Worm (Caenorhabditis elegans) whole organism, L2 larva: ENCODE measurements around the gene pll-1.
A peak's percentile ranks its signal among the peaks of the same experiment; 100 is the strongest.

Experiments
- C34F6.9 ChIP-seq: fragments of 150-350 bp; optimal IDR thresholded peaks from 2 replicates; lab custom pipeline; 2014; ENCODE audit warnings: missing biosample characterization, missing genetic modification characterization
- F13H6.1 ChIP-seq: sonication (generic microtip); optimal IDR thresholded peaks from 2 replicates; lab custom pipeline; 2016; ENCODE audit warnings: missing genetic modification characterization, missing compliant biosample characterization
- R02D3.7 ChIP-seq: fragments of 150-350 bp; optimal IDR thresholded peaks from 2 replicates; lab custom pipeline; 2014; ENCODE audit warnings: missing biosample characterization, missing genetic modification characterization
- Y55F3AM.14 ChIP-seq: fragments of 200-800 bp; sonication (Bioruptor generic); optimal IDR thresholded peaks from 2 replicates; lab custom pipeline; 2018; ENCODE audit warnings: mild to moderate bottlenecking, missing genetic modification characterization, missing compliant biosample characterization
- ZK546.5 ChIP-seq: sonication (generic microtip); optimal IDR thresholded peaks from 2 replicates; lab custom pipeline; 2017; ENCODE audit warnings: missing biosample characterization, missing genetic modification characterization
- alr-1 ChIP-seq: fragments of 150-350 bp; optimal IDR thresholded peaks from 2 replicates; lab custom pipeline; 2014; ENCODE audit warnings: missing biosample characterization, missing genetic modification characterization
- aly-2 ChIP-seq: fragments of 150-350 bp; optimal IDR thresholded peaks from 2 replicates; lab custom pipeline; 2014; ENCODE audit warnings: missing biosample characterization, missing genetic modification characterization
- blmp-1 ChIP-seq: sonication (generic microtip); optimal IDR thresholded peaks from 2 replicates; lab custom pipeline; 2017; ENCODE audit warnings: missing genetic modification characterization, mild to moderate bottlenecking, missing compliant biosample characterization, antibody characterized with exemption, moderate library complexity; ENCODE audit not compliant: insufficient read depth
- ceh-82 ChIP-seq: fragments of 150-350 bp; optimal IDR thresholded peaks from 2 replicates; lab custom pipeline; 2014; ENCODE audit warnings: missing biosample characterization, missing genetic modification characterization
- crh-2 ChIP-seq: sonication (generic microtip); optimal IDR thresholded peaks from 2 replicates; lab custom pipeline; 2017; ENCODE audit warnings: missing biosample characterization, missing genetic modification characterization
- dmd-4 ChIP-seq: sonication (generic microtip); optimal IDR thresholded peaks from 2 replicates; lab custom pipeline; 2017; ENCODE audit warnings: missing biosample characterization, missing genetic modification characterization
- egl-27 ChIP-seq: sonication (generic microtip); optimal IDR thresholded peaks from 3 replicates; lab custom pipeline; 2017; ENCODE audit warnings: missing biosample characterization, missing genetic modification reagents, missing genetic modification characterization
- fos-1 ChIP-seq: fragments of 150-350 bp; optimal IDR thresholded peaks from 2 replicates; lab custom pipeline; 2014; ENCODE audit warnings: missing biosample characterization, missing genetic modification characterization
- gmeb-1 ChIP-seq: fragments of 150-350 bp; optimal IDR thresholded peaks from 2 replicates; lab custom pipeline; 2014; ENCODE audit warnings: missing biosample characterization, missing genetic modification characterization
- lin-11 ChIP-seq: fragments of 150-350 bp; sonication (generic microtip); optimal IDR thresholded peaks from 2 replicates; lab custom pipeline; 2014; ENCODE audit warnings: missing biosample characterization, missing genetic modification characterization, inconsistent platforms, mixed read lengths
- lin-13 ChIP-seq: fragments of 150-350 bp; optimal IDR thresholded peaks from 2 replicates; lab custom pipeline; 2014; ENCODE audit warnings: missing biosample characterization, missing genetic modification reagents, missing genetic modification characterization
- lin-39 ChIP-seq: fragments of 150-350 bp; optimal IDR thresholded peaks from 2 replicates; lab custom pipeline; 2014; ENCODE audit warnings: missing biosample characterization, missing genetic modification reagents, missing genetic modification characterization
- lsy-2 ChIP-seq, 2 experiments: fragments of 150-350 bp in 1 of 2; sonication (generic microtip) in 1 of 2; optimal IDR thresholded peaks; 2 replicates each; lab custom pipeline; 2014 to 2017; ENCODE audit warnings: missing biosample characterization in 2 of 2, missing genetic modification characterization in 2 of 2
- mab-5 ChIP-seq: fragments of 150-350 bp; optimal IDR thresholded peaks from 2 replicates; lab custom pipeline; 2014; ENCODE audit warnings: missing biosample characterization, missing genetic modification characterization
- mbf-1 ChIP-seq: sonication (generic microtip); optimal IDR thresholded peaks from 2 replicates; lab custom pipeline; 2017; ENCODE audit warnings: missing biosample characterization, missing genetic modification characterization
- mdl-1 ChIP-seq, 2 experiments: fragments of 150-350 bp in 1 of 2; sonication (generic microtip) in 1 of 2; optimal IDR thresholded peaks; 2 replicates each; lab custom pipeline; 2017; ENCODE audit warnings: missing biosample characterization in 2 of 2, missing genetic modification characterization in 2 of 2
- nhr-10 ChIP-seq: sonication (generic microtip); optimal IDR thresholded peaks from 2 replicates; lab custom pipeline; 2017; ENCODE audit warnings: missing biosample characterization, missing genetic modification characterization
- nhr-11 ChIP-seq: fragments of 150-350 bp; optimal IDR thresholded peaks from 2 replicates; lab custom pipeline; 2014; ENCODE audit warnings: missing biosample characterization, missing genetic modification characterization
- nhr-12 ChIP-seq: fragments of 150-350 bp; optimal IDR thresholded peaks from 2 replicates; lab custom pipeline; 2014; ENCODE audit warnings: missing biosample characterization, missing genetic modification characterization
- nhr-129 ChIP-seq: fragments of 150-350 bp; optimal IDR thresholded peaks from 2 replicates; lab custom pipeline; 2014; ENCODE audit warnings: missing biosample characterization, missing genetic modification characterization
- nhr-21 ChIP-seq: fragments of 150-350 bp; optimal IDR thresholded peaks from 2 replicates; lab custom pipeline; 2014; ENCODE audit warnings: missing biosample characterization, missing genetic modification characterization
- nhr-23 ChIP-seq: fragments of 150-350 bp; optimal IDR thresholded peaks from 2 replicates; lab custom pipeline; 2014; ENCODE audit warnings: missing biosample characterization, missing genetic modification reagents, missing genetic modification characterization
- nhr-237 ChIP-seq: fragments of 150-350 bp; optimal IDR thresholded peaks from 2 replicates; lab custom pipeline; 2014; ENCODE audit warnings: missing biosample characterization, missing genetic modification characterization
- nhr-6 ChIP-seq: fragments of 150-350 bp; optimal IDR thresholded peaks from 2 replicates; lab custom pipeline; 2014; ENCODE audit warnings: missing biosample characterization, missing genetic modification characterization
- nhr-77 ChIP-seq: fragments of 150-350 bp; optimal IDR thresholded peaks from 2 replicates; lab custom pipeline; 2014; ENCODE audit warnings: missing biosample characterization, missing genetic modification characterization
- peb-1 ChIP-seq: fragments of 150-350 bp; optimal IDR thresholded peaks from 2 replicates; lab custom pipeline; 2014; ENCODE audit warnings: missing biosample characterization, missing genetic modification characterization
- sem-4 ChIP-seq: fragments of 150-350 bp; optimal IDR thresholded peaks from 2 replicates; lab custom pipeline; 2014; ENCODE audit warnings: missing biosample characterization, missing genetic modification reagents, missing genetic modification characterization
- skn-1 ChIP-seq: sonication (generic microtip); optimal IDR thresholded peaks from 2 replicates; lab custom pipeline; 2017; ENCODE audit warnings: missing biosample characterization, missing genetic modification characterization
- sma-3 ChIP-seq: sonication (generic microtip); optimal IDR thresholded peaks from 2 replicates; lab custom pipeline; 2016; ENCODE audit warnings: missing genetic modification reagents, missing genetic modification characterization, missing compliant biosample characterization
- sma-9 ChIP-seq, 2 experiments: fragments of 150-350 bp in 1 of 2; sonication (generic microtip) in 1 of 2; optimal IDR thresholded peaks; 2 replicates each; lab custom pipeline; 2014 to 2016; ENCODE audit warnings: missing genetic modification characterization in 2 of 2, mild to moderate bottlenecking in 1 of 2, missing biosample characterization in 1 of 2, missing compliant biosample characterization in 1 of 2, missing genetic modification reagents in 1 of 2, moderate library complexity in 1 of 2
- snpc-4 ChIP-seq: fragments of 150-350 bp; optimal IDR thresholded peaks from 2 replicates; lab custom pipeline; 2014; ENCODE audit warnings: missing biosample characterization, missing genetic modification characterization
- unc-39 ChIP-seq: fragments of 150-350 bp; optimal IDR thresholded peaks from 2 replicates; lab custom pipeline; 2014; ENCODE audit warnings: missing biosample characterization, missing genetic modification characterization
- unc-55 ChIP-seq: fragments of 150-350 bp; sonication (generic microtip); optimal IDR thresholded peaks from 3 replicates; lab custom pipeline; 2014; ENCODE audit warnings: missing biosample characterization, missing genetic modification reagents, missing genetic modification characterization
- unc-62 ChIP-seq: fragments of 150-350 bp; optimal IDR thresholded peaks from 2 replicates; lab custom pipeline; 2014; ENCODE audit warnings: missing biosample characterization, missing genetic modification reagents, missing genetic modification characterization
- zag-1 ChIP-seq: fragments of 150-350 bp; optimal IDR thresholded peaks from 2 replicates; lab custom pipeline; 2014; ENCODE audit warnings: missing biosample characterization, missing genetic modification characterization
- ztf-11 ChIP-seq: sonication (generic microtip); optimal IDR thresholded peaks from 2 replicates; lab custom pipeline; 2017; ENCODE audit warnings: missing biosample characterization, missing genetic modification characterization
- ztf-4 ChIP-seq: fragments of 150-350 bp; optimal IDR thresholded peaks from 2 replicates; lab custom pipeline; 2014; ENCODE audit warnings: missing biosample characterization, missing genetic modification characterization

pll-1 gene

DNA sequence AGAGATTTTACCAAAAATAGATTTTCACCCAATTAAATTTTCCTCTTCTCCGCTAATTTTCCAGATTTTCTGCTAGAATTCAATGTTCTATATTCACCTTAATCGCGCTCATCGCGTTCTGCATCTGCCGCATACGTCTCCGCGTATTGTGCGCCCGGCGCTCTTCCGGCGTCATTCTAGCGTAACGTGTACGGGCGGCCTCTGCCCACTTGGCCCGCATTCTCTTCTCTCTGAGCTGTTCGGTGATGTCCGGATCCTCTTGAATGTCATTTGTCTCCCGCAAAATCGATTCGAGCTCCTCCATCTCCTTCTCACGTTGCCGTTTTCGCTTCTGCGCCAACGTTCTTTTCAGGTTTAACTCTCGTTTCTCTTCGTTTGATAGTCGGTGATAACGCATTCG is 18.8 kb upstream of the pll-1 start:
- no peak for TF ChIP-seq Y55F3AM.14 (GFP tag; lab: Kevin White, UChicago)
- no peak for TF ChIP-seq lin-13 (GFP tag; lab: Kevin White, UChicago)
- no peak for TF ChIP-seq nhr-11 (tag; lab: Kevin White, UChicago)
- TF ChIP-seq lin-11 (tag; lab: Kevin White, UChicago), result no peak

- TF ChIP-seq ztf-4, result no peak
- TF ChIP-seq lin-13 (GFP tag; lab: Kevin White, UChicago), result no peak
- TF ChIP-seq F13H6.1 (tag; lab: Kevin White, UChicago), result no peak
- no peak for TF ChIP-seq sma-3 (GFP tag; lab: Kevin White, UChicago)
- TF ChIP-seq nhr-11 (tag; lab: Kevin White, UChicago), result no peak
- TF ChIP-seq nhr-21 (tag; lab: Kevin White, UChicago), result no peak
- TF ChIP-seq skn-1, result no peak
- no peak for TF ChIP-seq blmp-1 (tag; lab: Kevin White, UChicago)
- no peak for TF ChIP-seq nhr-12 (tag; lab: Kevin White, UChicago)
- TF ChIP-seq zag-1 (tag; lab: Kevin White, UChicago), result no peak
- no peak for TF ChIP-seq lin-39 (tag; lab: Kevin White, UChicago)
- no peak for TF ChIP-seq mbf-1
- no peak for TF ChIP-seq aly-2
Observed at ce11 chrIII:347351-347750, 18.4 kb upstream of the pll-1 start.

DNA sequence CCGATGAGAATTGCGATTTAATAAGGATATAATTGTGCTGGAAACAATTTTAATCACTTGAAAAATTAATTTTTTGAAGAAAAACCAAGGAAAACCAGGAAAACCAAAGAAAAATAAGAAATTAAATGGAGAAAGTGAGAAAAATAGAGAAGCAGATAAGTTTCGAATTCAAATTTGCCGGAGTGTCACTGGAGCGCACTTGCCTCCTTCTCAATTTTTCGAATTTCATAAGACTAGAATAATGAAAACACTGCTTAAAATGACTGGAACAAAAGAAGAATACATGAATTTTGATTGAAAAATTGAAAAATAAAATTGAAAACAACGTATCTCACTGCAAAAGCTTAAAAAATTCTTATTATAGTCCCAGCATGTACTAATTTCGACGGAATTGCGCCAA is 17.3 kb upstream of the pll-1 start:
- TF ChIP-seq lin-13 (GFP tag; lab: Kevin White, UChicago) (peak; percentile 60), ztf-4 (no peak), lsy-2 (tag; optimal IDR thresholded peaks at IDR 0.05; lab: Kevin White, UChicago) (peak in 1 of 2 experiments; percentile 39), crh-2 (tag; lab: Kevin White, UChicago) (peak; percentile 44), nhr-237 (tag; lab: Kevin White, UChicago) (no peak), peb-1 (tag; lab: Kevin White, UChicago) (no peak), nhr-11 (tag; lab: Kevin White, UChicago) (no peak), ZK546.5 (no peak), aly-2 (no peak), F13H6.1 (tag; lab: Kevin White, UChicago) (no peak), unc-55 (GFP tag; lab: Kevin White, UChicago) (peak; percentile 68), R02D3.7 (tag; lab: Kevin White, UChicago) (no peak), C34F6.9 (peak; percentile 60), gmeb-1 (tag; lab: Kevin White, UChicago) (peak; percentile 46), egl-27 (no peak), lin-39 (tag; lab: Kevin White, UChicago) (no peak), skn-1 (no peak), sma-3 (GFP tag; lab: Kevin White, UChicago) (no peak), lin-11 (tag; lab: Kevin White, UChicago) (no peak), nhr-21 (tag; lab: Kevin White, UChicago) (no peak), fos-1 (tag; lab: Kevin White, UChicago) (no peak), nhr-6 (tag; lab: Kevin White, UChicago) (no peak)

DNA sequence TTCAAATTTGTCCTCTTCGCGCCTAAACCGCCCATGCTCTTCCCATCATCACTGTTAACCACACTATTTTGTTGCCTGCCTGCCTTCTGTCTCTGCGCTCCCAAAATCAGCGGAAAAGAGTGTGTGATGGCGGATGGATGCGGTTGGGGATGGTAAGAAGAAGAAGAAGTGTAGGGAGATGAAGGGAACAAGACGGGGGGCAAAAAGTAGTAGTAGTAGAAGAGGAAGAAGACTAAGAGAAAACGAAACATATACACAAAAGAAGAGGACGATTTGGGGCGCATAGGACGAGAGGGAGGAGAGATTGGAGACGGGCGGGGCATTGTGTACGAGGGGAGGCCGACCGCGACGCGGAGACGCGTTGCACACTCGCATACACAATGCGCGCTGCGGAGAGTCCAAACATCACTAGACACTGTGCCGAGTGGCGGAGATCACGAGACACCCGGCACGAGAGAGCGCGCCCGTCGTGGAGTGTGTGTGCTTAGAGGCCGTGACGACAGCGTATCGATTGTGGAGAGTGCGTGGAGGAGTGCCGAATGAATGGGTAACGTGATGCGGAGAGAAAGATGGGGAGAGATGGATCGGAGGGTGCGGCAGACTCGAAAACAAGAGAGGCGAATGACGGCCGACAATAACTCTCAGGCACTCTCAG is 16.1 kb upstream of the pll-1 start:
- peak; percentile 38 for TF ChIP-seq snpc-4 (tag; lab: Kevin White, UChicago)
- TF ChIP-seq nhr-10 (tag; lab: Kevin White, UChicago), result peak; percentile 46
- TF ChIP-seq nhr-237 (tag; lab: Kevin White, UChicago), result peak; percentile 16
- no peak for TF ChIP-seq mbf-1
- TF ChIP-seq mdl-1 (tag; optimal IDR thresholded peaks at IDR 0.05; lab: Kevin White, UChicago), result peak; percentile 64 to 88
- TF ChIP-seq lin-13 (GFP tag; lab: Kevin White, UChicago), result peak; percentile 76
- TF ChIP-seq sem-4 (tag; lab: Kevin White, UChicago), result peak; percentile 79
- TF ChIP-seq sma-3 (GFP tag; lab: Kevin White, UChicago), result peak; percentile 93
- TF ChIP-seq dmd-4 (tag; lab: Kevin White, UChicago), result no peak
- peak; percentile 68 for TF ChIP-seq ceh-82
- no peak for TF ChIP-seq aly-2
- TF ChIP-seq nhr-12 (tag; lab: Kevin White, UChicago), result no peak
- TF ChIP-seq lsy-2 (tag; optimal IDR thresholded peaks at IDR 0.05; lab: Kevin White, UChicago), result peak; percentile 34 to 87
- no peak for TF ChIP-seq alr-1 (tag; lab: Kevin White, UChicago)
- peak; percentile 84 for TF ChIP-seq ztf-4
- no peak for TF ChIP-seq lin-39 (tag; lab: Kevin White, UChicago)
- peak; percentile 81 for TF ChIP-seq unc-62
- peak; percentile 94 for TF ChIP-seq nhr-21 (tag; lab: Kevin White, UChicago)
- TF ChIP-seq nhr-11 (tag; lab: Kevin White, UChicago), result no peak
- TF ChIP-seq mab-5 (tag; lab: Kevin White, UChicago), result peak; percentile 86
- no peak for TF ChIP-seq R02D3.7 (tag; lab: Kevin White, UChicago)
- peak; percentile 52 for TF ChIP-seq egl-27
- peak; percentile 86 for TF ChIP-seq unc-55 (GFP tag; lab: Kevin White, UChicago)
- TF ChIP-seq sma-9 (GFP tag; optimal IDR thresholded peaks at IDR 0.05; lab: Kevin White, UChicago), result peak; percentile 86
- TF ChIP-seq sma-9 (tag; optimal IDR thresholded peaks at IDR 0.05; lab: Kevin White, UChicago), result no peak
- TF ChIP-seq C34F6.9, result peak; percentile 91
- TF ChIP-seq skn-1, result no peak
- no peak for TF ChIP-seq ztf-11 (tag; lab: Kevin White, UChicago)
- no peak for TF ChIP-seq nhr-23 (tag; lab: Kevin White, UChicago)
- peak; percentile 85 for TF ChIP-seq nhr-129 (tag; lab: Kevin White, UChicago)
- peak; percentile 57 for TF ChIP-seq fos-1 (tag; lab: Kevin White, UChicago)
- TF ChIP-seq gmeb-1 (tag; lab: Kevin White, UChicago), result peak; percentile 69
- no peak for TF ChIP-seq nhr-77 (tag; lab: Kevin White, UChicago)
- TF ChIP-seq Y55F3AM.14 (GFP tag; lab: Kevin White, UChicago), result peak; percentile 80
- no peak for TF ChIP-seq unc-39 (tag; lab: Kevin White, UChicago)
